Worm (Caenorhabditis elegans) whole organism, young adult: ENCODE measurements around the gene mcm-2.

ENCODE experiments used
- B0336.3 ChIP-seq: fragments of 200-800 bp; sonication (Bioruptor generic); IDR thresholded peaks from 2 replicates; pipeline ENCODE4 v1.3.6; 2022; ENCODE audit warnings: missing genetic modification characterization, missing compliant biosample characterization
- F10E7.11 ChIP-seq: sonication (generic microtip); optimal IDR thresholded peaks from 2 replicates; lab custom pipeline; 2017; ENCODE audit warnings: mild to moderate bottlenecking, missing genetic modification characterization, moderate library complexity, missing compliant biosample characterization
- F22D6.2 ChIP-seq: sonication (generic microtip); optimal IDR thresholded peaks from 2 replicates; lab custom pipeline; 2016; ENCODE audit warnings: mild to moderate bottlenecking, missing genetic modification characterization, missing compliant biosample characterization
- F57A8.1 ChIP-seq: fragments of 200-800 bp; sonication (Bioruptor generic); optimal IDR thresholded peaks from 2 replicates; lab custom pipeline; 2018; ENCODE audit warnings: mild to moderate bottlenecking, missing genetic modification characterization, moderate library complexity, missing compliant biosample characterization
- K12H6.12 ChIP-seq: fragments of 200-800 bp; sonication (Bioruptor generic); optimal IDR thresholded peaks from 2 replicates; lab custom pipeline; 2018; ENCODE audit warnings: mild to moderate bottlenecking, missing genetic modification characterization, missing compliant biosample characterization
- Y53G8AR.9 ChIP-seq: fragments of 200-800 bp; sonication (Bioruptor generic); conservative IDR thresholded peaks from 2 replicates; pipeline ENCODE4 v1.3.6; 2022; ENCODE audit warnings: missing genetic modification reagents, missing genetic modification characterization, missing compliant biosample characterization
- Y67H2A.10 ChIP-seq: fragments of 200-800 bp; sonication (Bioruptor generic); conservative IDR thresholded peaks from 2 replicates; pipeline ENCODE4 v1.3.6; 2022; ENCODE audit warnings: missing genetic modification reagents, missing genetic modification characterization, missing compliant biosample characterization
- atf-7 ChIP-seq: sonication (generic microtip); optimal IDR thresholded peaks from 2 replicates; lab custom pipeline; 2017; ENCODE audit warnings: mild to moderate bottlenecking, missing genetic modification characterization, missing compliant biosample characterization
- attf-3 ChIP-seq: fragments of 200-800 bp; sonication (Bioruptor generic); conservative IDR thresholded peaks from 2 replicates; pipeline ENCODE4 v1.3.6; 2022; ENCODE audit warnings: missing genetic modification reagents, missing genetic modification characterization, missing compliant biosample characterization
- attf-5 ChIP-seq: fragments of 200-800 bp; sonication (Bioruptor generic); optimal IDR thresholded peaks from 2 replicates; lab custom pipeline; 2018; ENCODE audit warnings: mild to moderate bottlenecking, missing genetic modification characterization, missing compliant biosample characterization
- ccch-3 ChIP-seq: fragments of 200-800 bp; sonication (Bioruptor generic); optimal IDR thresholded peaks from 2 replicates; lab custom pipeline; 2018; ENCODE audit warnings: mild to moderate bottlenecking, missing genetic modification characterization, missing compliant biosample characterization
- ceh-79 ChIP-seq: sonication (generic microtip); optimal IDR thresholded peaks from 2 replicates; lab custom pipeline; 2017; ENCODE audit warnings: mild to moderate bottlenecking, missing genetic modification characterization, missing compliant biosample characterization
- ceh-91 ChIP-seq: fragments of 200-800 bp; sonication (Bioruptor generic); IDR thresholded peaks from 2 replicates; pipeline ENCODE4 v1.3.6; 2022; ENCODE audit warnings: missing genetic modification reagents, missing genetic modification characterization, missing compliant biosample characterization
- chd-7 ChIP-seq: sonication (generic microtip); optimal IDR thresholded peaks from 2 replicates; lab custom pipeline; 2016; ENCODE audit warnings: mild to moderate bottlenecking, missing genetic modification characterization, moderate library complexity, missing compliant biosample characterization
- die-1 ChIP-seq: sonication (generic microtip); optimal IDR thresholded peaks from 2 replicates; lab custom pipeline; 2016; ENCODE audit warnings: missing genotype, mild to moderate bottlenecking, missing genetic modification characterization, missing compliant biosample characterization
- dox-1 ChIP-seq: fragments of 200-800 bp; sonication (Bioruptor generic); IDR thresholded peaks from 2 replicates; pipeline ENCODE4 v1.3.6; 2022; ENCODE audit warnings: missing genetic modification reagents, missing genetic modification characterization, missing compliant biosample characterization
- dpff-1 ChIP-seq: sonication (generic microtip); optimal IDR thresholded peaks from 2 replicates; lab custom pipeline; 2017; ENCODE audit warnings: mild to moderate bottlenecking, missing genetic modification characterization, missing compliant biosample characterization
- egrh-3 ChIP-seq: fragments of 200-800 bp; sonication (Bioruptor generic); IDR thresholded peaks from 2 replicates; pipeline ENCODE4 v1.3.6; 2022; ENCODE audit warnings: missing genetic modification reagents, missing genetic modification characterization, missing compliant biosample characterization
- hmg-1.2 ChIP-seq: fragments of 200-800 bp; sonication (Bioruptor generic); IDR thresholded peaks from 2 replicates; pipeline ENCODE4 v1.3.6; 2022; ENCODE audit warnings: missing genetic modification reagents, missing genetic modification characterization, missing compliant biosample characterization
- hmg-20 ChIP-seq: fragments of 200-800 bp; sonication (Bioruptor generic); IDR thresholded peaks from 2 replicates; pipeline ENCODE4 v1.3.6; 2022; ENCODE audit warnings: missing genetic modification reagents, missing genetic modification characterization, missing compliant biosample characterization
- hrde-1 ChIP-seq: sonication (generic microtip); optimal IDR thresholded peaks from 2 replicates; lab custom pipeline; 2016; ENCODE audit warnings: missing genetic modification characterization, mild to moderate bottlenecking, missing compliant biosample characterization, moderate library complexity, missing genotype, missing genetic modification reagents, borderline replicate concordance
- hsf-1 ChIP-seq: fragments of 200-800 bp; sonication (Bioruptor generic); IDR thresholded peaks from 2 replicates; pipeline ENCODE4 v1.3.6; 2022; ENCODE audit warnings: missing genetic modification reagents, missing genetic modification characterization, missing compliant biosample characterization
- let-526 ChIP-seq: fragments of 200-800 bp; sonication (Bioruptor generic); IDR thresholded peaks from 2 replicates; pipeline ENCODE4 v1.3.6; 2022; ENCODE audit warnings: missing genetic modification reagents, missing genetic modification characterization, missing compliant biosample characterization
- let-607 ChIP-seq, 2 experiments: fragments of 200-800 bp in 1 of 2; sonication (Bioruptor generic) in 1 of 2; sonication (generic microtip) in 1 of 2; optimal IDR thresholded peaks; 2 replicates each; lab custom pipeline; 2016 to 2018; ENCODE audit warnings: mild to moderate bottlenecking in 2 of 2, missing compliant biosample characterization in 2 of 2, missing genetic modification characterization in 2 of 2, moderate library complexity in 2 of 2, missing genotype in 1 of 2
- lin-26 ChIP-seq: fragments of 200-800 bp; sonication (Bioruptor generic); IDR thresholded peaks from 2 replicates; pipeline ENCODE4 v1.3.6; 2022; ENCODE audit warnings: missing genetic modification reagents, missing genetic modification characterization, missing compliant biosample characterization
- lsy-27 ChIP-seq: sonication (generic microtip); optimal IDR thresholded peaks from 2 replicates; lab custom pipeline; 2017; ENCODE audit warnings: missing genetic modification characterization, mild to moderate bottlenecking, missing compliant biosample characterization, antibody characterized with exemption, missing genotype, borderline replicate concordance; ENCODE audit not compliant: insufficient read depth
- mcd-1 ChIP-seq: fragments of 200-800 bp; sonication (Bioruptor generic); IDR thresholded peaks from 2 replicates; pipeline ENCODE4 v1.3.6; 2022; ENCODE audit warnings: missing genetic modification reagents, missing genetic modification characterization, missing compliant biosample characterization
- mxl-1 ChIP-seq: sonication (generic microtip); optimal IDR thresholded peaks from 2 replicates; lab custom pipeline; 2016; ENCODE audit warnings: missing genetic modification characterization, missing compliant biosample characterization
- nfya-2 ChIP-seq: fragments of 200-800 bp; sonication (Bioruptor generic); IDR thresholded peaks from 2 replicates; pipeline ENCODE4 v1.3.6; 2022; ENCODE audit warnings: missing genetic modification reagents, missing genetic modification characterization, missing compliant biosample characterization
- nfyb-1 ChIP-seq: fragments of 200-800 bp; sonication (Bioruptor generic); IDR thresholded peaks from 2 replicates; pipeline ENCODE4 v1.3.6; 2022; ENCODE audit warnings: missing genetic modification reagents, missing genetic modification characterization, missing compliant biosample characterization
- nhr-120 ChIP-seq: fragments of 200-800 bp; sonication (Bioruptor generic); IDR thresholded peaks from 2 replicates; pipeline ENCODE4 v1.3.6; 2022; ENCODE audit warnings: missing genetic modification characterization, missing compliant biosample characterization
- pbrm-1 ChIP-seq: fragments of 200-800 bp; sonication (Bioruptor generic); IDR thresholded peaks from 2 replicates; pipeline ENCODE4 v1.3.6; 2022; ENCODE audit warnings: missing genetic modification reagents, missing genetic modification characterization, missing compliant biosample characterization
- rpc-1 ChIP-seq, 2 experiments: fragments of 150-350 bp in 1 of 2; sonication (generic microtip) in 1 of 2; optimal IDR thresholded peaks; 2 replicates each; lab custom pipeline; 2014 to 2018; ENCODE audit warnings: missing biosample characterization in 1 of 2, missing genetic modification characterization in 1 of 2, missing genetic modification reagents in 1 of 2, missing genotype in 1 of 2
- somi-1 ChIP-seq: fragments of 200-800 bp; sonication (Bioruptor generic); optimal IDR thresholded peaks from 2 replicates; lab custom pipeline; 2018; ENCODE audit warnings: mild to moderate bottlenecking, missing genetic modification characterization, missing compliant biosample characterization
- tbx-9 ChIP-seq: sonication (generic microtip); optimal IDR thresholded peaks from 2 replicates; lab custom pipeline; 2016; ENCODE audit warnings: borderline replicate concordance, missing genetic modification characterization, inconsistent platforms, missing compliant biosample characterization
- xnd-1 ChIP-seq: sonication (generic microtip); optimal IDR thresholded peaks from 2 replicates; lab custom pipeline; 2016; ENCODE audit warnings: missing genotype, missing genetic modification reagents, missing genetic modification characterization, missing compliant biosample characterization
- zim-3 ChIP-seq: sonication (generic microtip); optimal IDR thresholded peaks from 2 replicates; lab custom pipeline; 2017; ENCODE audit warnings: mild to moderate bottlenecking, missing genetic modification characterization, moderate library complexity, missing compliant biosample characterization
- ztf-18 ChIP-seq: sonication (generic microtip); optimal IDR thresholded peaks from 2 replicates; lab custom pipeline; 2016; ENCODE audit warnings: missing genotype, mild to moderate bottlenecking, missing genetic modification characterization, missing compliant biosample characterization
- ztf-25 ChIP-seq: fragments of 200-800 bp; sonication (Bioruptor generic); IDR thresholded peaks from 2 replicates; pipeline ENCODE4 v1.3.6; 2022; ENCODE audit warnings: missing genetic modification reagents, missing genetic modification characterization, missing compliant biosample characterization
- ztf-3 ChIP-seq: fragments of 200-800 bp; sonication (Bioruptor generic); optimal IDR thresholded peaks from 2 replicates; lab custom pipeline; 2018; ENCODE audit warnings: mild to moderate bottlenecking, missing genetic modification characterization, missing compliant biosample characterization

mcm-2 gene

DNA sequence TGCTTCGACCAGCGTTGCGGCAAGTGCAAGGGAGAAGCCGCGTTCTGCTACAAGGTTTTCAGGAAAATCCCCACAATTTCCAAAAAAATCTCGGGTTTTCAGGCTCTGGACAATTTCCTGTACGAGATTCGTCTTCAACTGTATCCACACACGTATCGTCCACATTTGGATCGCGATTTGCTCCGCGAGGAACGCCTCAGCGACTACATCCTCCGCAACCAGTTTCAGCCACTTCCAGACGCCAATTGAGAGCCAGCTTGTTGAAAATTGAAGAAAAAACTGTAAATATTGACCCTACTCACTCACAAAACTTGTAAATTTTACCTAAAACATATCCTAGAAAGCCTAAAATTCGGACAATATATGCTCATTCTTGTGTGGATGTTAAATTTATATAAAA, 41.6 kb downstream of the mcm-2 start (continued):
- TF ChIP-seq nfya-2 (GFP tag; lab: Robert Waterston, UW): 0 out of 2 replicates have a peak, but pooled peaks have one; percentile 64
- peak; percentile 60 for TF ChIP-seq nfyb-1 (GFP tag; lab: Robert Waterston, UW)
- no peak for TF ChIP-seq ztf-18 (tag; lab: Kevin White, UChicago)
- TF ChIP-seq F22D6.2 (tag; lab: Kevin White, UChicago): no peak
- TF ChIP-seq mxl-1 (tag; lab: Kevin White, UChicago): no peak
- TF ChIP-seq pbrm-1 (GFP tag; lab: Robert Waterston, UW): 0 out of 2 replicates have a peak, but pooled peaks have one; percentile 39
- TF ChIP-seq dox-1 (GFP tag; lab: Robert Waterston, UW): peak; percentile 20; the same call in 1 of the 2 replicates
- TF ChIP-seq hmg-1.2: no peak
- no peak for TF ChIP-seq hsf-1 (GFP tag; lab: Robert Waterston, UW)
- TF ChIP-seq mcd-1 (GFP tag; lab: Robert Waterston, UW): no peak
- TF ChIP-seq lin-26 (GFP tag; lab: Robert Waterston, UW): no peak
- peak; percentile 5 for TF ChIP-seq die-1 (tag; lab: Kevin White, UChicago)
- no peak for TF ChIP-seq B0336.3 (GFP tag; lab: Robert Waterston, UW)
- TF ChIP-seq Y53G8AR.9 (GFP tag; lab: Robert Waterston, UW): 0 out of 2 replicates have a peak, but pooled peaks have one; percentile 60
- TF ChIP-seq ceh-79 (tag; lab: Kevin White, UChicago): no peak
- no peak for TF ChIP-seq ztf-3 (GFP tag; lab: Kevin White, UChicago)
- TF ChIP-seq egrh-3 (GFP tag; lab: Robert Waterston, UW): no peak

DNA sequence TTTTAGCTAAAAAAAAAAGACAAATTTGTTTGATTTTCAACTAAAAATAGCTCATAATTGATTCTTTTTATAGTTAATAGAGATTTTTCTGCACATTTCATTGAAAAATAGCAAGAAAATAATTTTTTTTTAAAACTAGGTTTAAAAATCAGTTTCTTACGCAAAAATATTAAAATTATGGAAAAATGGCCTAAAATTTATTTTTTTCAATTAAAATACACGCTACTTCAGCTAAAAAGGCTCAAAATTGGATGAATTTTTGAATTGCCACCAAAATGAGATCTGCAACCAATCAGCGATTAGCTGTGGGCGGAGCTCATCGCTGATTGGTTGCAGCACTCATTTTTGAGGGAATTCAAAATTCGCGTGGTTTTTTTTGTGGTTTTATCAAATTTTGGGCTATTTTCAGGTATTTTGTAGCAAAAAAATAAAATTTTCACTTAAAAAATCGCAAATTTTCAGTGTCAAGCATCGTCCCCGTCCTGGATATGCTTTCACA, 43.2 kb downstream of the mcm-2 start:
- TF ChIP-seq F10E7.11 (no peak), nfya-2 (GFP tag; lab: Robert Waterston, UW) (0 out of 2 replicates have a peak, but pooled peaks have one; percentile 41), nfyb-1 (GFP tag; lab: Robert Waterston, UW) (peak; percentile 94)
- TF ChIP-seq, all 124 proteins: peak for 2

DNA sequence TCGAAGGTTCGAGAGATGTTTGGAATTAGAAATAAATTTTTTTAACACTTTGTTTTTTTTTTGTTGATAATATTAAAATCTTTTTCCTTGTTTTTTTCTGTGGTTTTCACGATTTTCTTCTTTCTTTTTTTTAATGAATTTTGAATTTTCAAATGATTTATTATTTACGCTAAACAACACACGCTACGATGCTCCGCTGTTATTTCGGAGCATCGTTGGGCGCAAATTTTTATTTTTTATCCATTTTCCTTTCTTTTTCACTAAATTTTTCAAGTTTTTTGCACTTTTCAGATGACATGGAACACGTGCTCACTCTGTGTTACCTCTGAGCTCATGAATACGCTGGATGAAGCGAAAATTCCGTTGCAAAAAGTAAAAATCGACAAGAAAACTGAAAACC, 44.3 kb downstream of the mcm-2 start, which contains the start of the genes W03C9.1 and W03C9.2:
Gene W03C9.1, minus strand, starts transcription at position 46 of the 400 bp plus-strand sequence.
Gene W03C9.2, plus strand, starts transcription at position 286 of the 400 bp plus-strand sequence.
- TF ChIP-seq F57A8.1 (GFP tag; lab: Kevin White, UChicago): no peak
- peak; percentile 81 for TF ChIP-seq attf-3 (GFP tag; lab: Robert Waterston, UW)

DNA sequence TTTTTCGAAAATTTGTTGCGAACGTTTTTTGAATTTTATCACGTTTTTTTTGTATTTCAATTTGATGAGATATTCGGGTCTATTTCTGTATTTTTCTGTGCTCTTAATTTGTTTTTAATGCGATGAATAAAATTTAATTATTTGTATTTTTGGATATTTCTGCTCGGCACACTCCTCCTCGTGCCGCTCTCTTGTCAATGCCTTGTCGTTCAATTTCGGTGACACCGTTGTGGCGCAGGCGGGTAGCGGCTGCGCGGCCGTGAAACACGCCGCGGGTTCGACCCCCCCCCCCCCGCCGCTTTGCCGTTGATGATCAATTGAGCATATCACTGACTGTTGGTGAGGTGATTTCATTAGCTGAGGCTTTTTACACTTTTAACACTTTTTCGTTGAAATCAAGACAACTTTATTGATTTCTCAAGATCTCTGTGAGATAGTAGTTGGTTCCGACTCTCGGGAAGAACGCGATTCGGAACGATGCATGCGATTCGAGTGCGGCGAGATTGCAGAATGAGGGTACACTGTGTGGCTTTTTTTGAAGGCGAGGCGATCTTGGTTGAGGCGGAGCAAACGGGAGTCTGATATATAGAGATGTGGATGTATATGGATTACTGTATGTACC, 45.7 kb downstream of the mcm-2 start:
- TF ChIP-seq hmg-20 (GFP tag; lab: Robert Waterston, UW) (peak; percentile 91), ceh-91 (GFP tag; lab: Robert Waterston, UW) (peak; percentile 86), hrde-1 (tag; lab: Kevin White, UChicago) (peak; percentile 97), let-526 (GFP tag; lab: Robert Waterston, UW) (peak; percentile 96), rpc-1 (optimal IDR thresholded peaks at IDR 0.05; lab: Kevin White, UChicago) (peak; percentile 89), rpc-1 (tag; optimal IDR thresholded peaks at IDR 0.05; lab: Kevin White, UChicago) (peak; percentile 96), Y67H2A.10 (GFP tag; lab: Robert Waterston, UW) (peak; percentile 91), ztf-18 (tag; lab: Kevin White, UChicago) (peak; percentile 87), dpff-1 (tag; lab: Kevin White, UChicago) (peak; percentile 88), atf-7 (tag; lab: Kevin White, UChicago) (peak; percentile 93), die-1 (tag; lab: Kevin White, UChicago) (peak; percentile 98), mxl-1 (tag; lab: Kevin White, UChicago) (peak; percentile 98), ccch-3 (GFP tag; lab: Kevin White, UChicago) (peak; percentile 80), ztf-25 (peak; percentile 99), xnd-1 (tag; lab: Kevin White, UChicago) (peak; percentile 59), tbx-9 (tag; lab: Kevin White, UChicago) (peak; percentile 97), K12H6.12 (peak; percentile 91), lsy-27 (tag; lab: Kevin White, UChicago) (peak; percentile 92), zim-3 (peak; percentile 99), somi-1 (GFP tag; lab: Kevin White, UChicago) (peak; percentile 95), B0336.3 (GFP tag; lab: Robert Waterston, UW) (peak; percentile 98), nhr-120 (GFP tag; lab: Robert Waterston, UW) (peak; percentile 99), let-607 (tag; optimal IDR thresholded peaks at IDR 0.05; lab: Kevin White, UChicago) (peak; percentile 71 to 81), chd-7 (tag; lab: Kevin White, UChicago) (peak; percentile 98), attf-5 (GFP tag; lab: Kevin White, UChicago) (peak; percentile 95)
